Fruit fly (Drosophila melanogaster): Measurements from ENCODE around the gene CG33093.

dm6 chr3R:22547585-22548022 lies 15.9 kb upstream of the CG33093 start, which contains the start of gene AdipoR:
- TF ChIP-seq Myc (optimal IDR thresholded peaks at IDR 0.05), result no peak
- no peak for TF ChIP-seq insv (optimal IDR thresholded peaks at IDR 0.05)
- TF ChIP-seq psq (optimal IDR thresholded peaks at IDR 0.05), result no peak
- no peak for TF ChIP-seq Sin3A (optimal IDR thresholded peaks at IDR 0.05)
- no peak for TF ChIP-seq h (optimal IDR thresholded peaks at IDR 0.05)
